Fruit fly (Drosophila melanogaster): ENCODE measurements around the gene ranshi.
A peak's percentile ranks its signal among the peaks of the same experiment; 100 is the strongest.

Gene ranshi

DNA sequence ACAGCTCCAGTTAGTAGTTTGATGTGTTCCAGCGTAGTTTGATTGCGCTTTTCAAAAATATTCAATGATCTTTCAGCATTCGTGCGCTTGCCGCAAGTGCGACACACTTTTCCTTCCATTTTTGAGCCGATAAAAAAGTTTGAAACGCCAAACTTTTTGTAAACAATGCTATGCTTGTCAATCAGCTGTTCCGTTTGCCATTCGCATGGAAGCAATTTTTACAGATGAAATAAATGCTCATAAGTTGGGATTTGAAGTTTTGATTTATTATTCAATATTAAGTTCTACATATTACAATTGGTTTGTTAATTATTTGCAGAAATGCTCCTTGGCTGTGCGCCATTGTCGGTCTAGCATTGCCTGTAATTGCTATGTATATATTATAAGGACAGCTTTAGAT is at the start of gene ranshi:
Gene ranshi (minus strand): TSS at position 152 of the 400 bp plus-strand sequence.
- no peak for TF ChIP-seq noc (tag; optimal IDR thresholded peaks at IDR 0.05)

DNA sequence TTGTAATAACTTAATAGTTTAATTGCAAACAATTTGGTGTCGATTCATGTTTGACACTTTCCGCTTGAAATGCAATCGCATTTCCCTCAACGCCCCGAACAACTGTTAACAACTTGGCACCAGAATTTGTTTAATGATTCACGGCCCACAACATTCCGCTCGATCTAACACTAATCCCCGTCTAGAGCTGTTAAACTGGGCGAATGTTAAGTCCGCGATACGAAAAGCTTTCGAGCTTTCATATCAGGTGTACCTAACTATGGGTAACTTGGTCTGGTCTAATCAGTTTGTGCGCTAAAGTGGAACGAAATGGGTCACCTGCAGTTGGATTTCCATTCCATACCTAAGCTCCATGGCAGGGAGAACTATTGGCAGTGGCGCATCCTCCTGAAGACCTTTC is 43.6 kb upstream of the ranshi start, which contains the start of gene CG34301:
Gene CG34301 (plus strand): TSS at position 301 of the 400 bp plus-strand sequence.
- no peak for TF ChIP-seq noc (tag; optimal IDR thresholded peaks at IDR 0.05)

DNA sequence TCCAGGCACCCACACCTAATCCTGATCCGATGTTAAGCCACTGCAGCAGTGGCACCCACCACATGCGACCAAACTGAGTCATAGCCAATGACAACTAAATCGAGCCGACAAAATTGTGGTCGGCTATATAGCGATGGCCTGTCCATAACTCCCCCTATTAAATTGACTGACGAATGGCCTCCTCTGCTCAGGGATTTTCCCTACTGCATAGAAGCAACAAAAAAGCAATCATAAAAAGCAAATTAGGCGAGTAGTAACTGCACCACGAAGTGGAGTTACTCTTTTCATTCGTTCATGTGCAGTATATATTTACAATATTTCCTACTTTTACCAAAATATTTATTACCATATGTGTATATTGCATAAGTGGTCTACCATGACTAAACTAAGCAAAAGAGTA is 43.1 kb upstream of the ranshi start, which contains the start of gene CG13318:
Gene CG13318 (minus strand): TSS at position 101 of the 400 bp plus-strand sequence.
- no peak for TF ChIP-seq noc (tag; optimal IDR thresholded peaks at IDR 0.05)

DNA sequence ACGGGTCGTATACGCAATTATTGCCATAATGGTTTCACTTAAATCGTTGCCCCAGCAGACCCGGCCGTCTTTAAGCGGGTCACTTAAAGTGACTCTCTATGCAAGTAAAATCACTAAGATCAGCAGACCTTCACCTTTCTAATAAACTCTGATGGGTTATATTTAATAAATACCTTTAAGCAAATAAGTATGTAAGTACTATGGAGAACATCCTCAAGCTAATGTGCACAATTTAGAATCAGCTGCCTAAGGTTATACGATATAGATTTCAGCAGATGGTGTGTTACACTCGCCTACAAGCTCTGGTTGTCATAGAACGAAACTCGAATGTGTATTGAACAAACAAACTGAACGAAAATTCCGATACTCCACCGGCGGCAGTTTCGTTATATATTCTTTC is 39.6 kb upstream of the ranshi start, which contains the start of gene CG8236:
Gene CG8236 (plus strand): TSS at position 301 of the 400 bp plus-strand sequence.
- no peak for TF ChIP-seq noc (tag; optimal IDR thresholded peaks at IDR 0.05)

DNA sequence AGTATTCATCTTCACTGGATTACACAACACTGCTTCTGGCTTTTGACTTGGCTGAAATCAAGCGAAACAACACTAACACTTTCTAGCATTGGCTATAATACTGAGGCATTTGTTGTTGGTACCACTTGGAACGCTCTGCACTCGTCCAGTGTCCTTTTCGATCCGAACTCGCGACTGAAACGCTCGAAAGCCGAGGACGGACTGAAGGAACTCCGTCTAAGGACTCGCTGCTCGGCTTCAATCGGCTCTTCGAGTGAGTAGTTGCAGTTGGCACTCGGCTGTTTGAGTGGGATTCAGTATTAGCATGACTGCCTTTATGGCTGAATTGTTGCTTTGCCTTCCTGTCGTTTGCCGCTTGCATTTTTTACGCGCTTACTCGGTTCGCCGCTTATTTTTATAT is 38.5 kb upstream of the ranshi start, which contains the start of the genes CG34135 and CG11768:
Gene CG34135 (minus strand): TSS at position 194 of the 400 bp plus-strand sequence.
Gene CG11768 (minus strand): TSS at position 203 of the 400 bp plus-strand sequence.
- no peak for TF ChIP-seq noc (tag; optimal IDR thresholded peaks at IDR 0.05)

DNA sequence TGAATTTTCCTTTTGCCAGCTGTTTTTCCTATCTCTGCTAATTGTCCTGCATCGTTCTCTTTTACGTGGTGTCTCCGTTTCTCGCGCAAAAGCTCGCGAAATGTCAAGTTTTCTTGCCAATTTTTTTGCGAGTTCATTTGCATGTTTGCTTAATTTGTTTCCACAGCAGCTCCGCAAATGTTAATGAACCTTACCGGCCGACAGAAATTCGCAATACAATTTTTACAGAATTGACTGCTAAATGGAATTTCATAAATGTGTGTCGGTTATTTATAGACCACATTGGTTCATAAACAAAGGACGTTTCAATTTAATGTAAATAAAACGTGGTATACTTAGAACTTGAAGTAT is 19.3 kb upstream of the ranshi start:
- TF ChIP-seq noc (tag; optimal IDR thresholded peaks at IDR 0.05) = no peak

DNA sequence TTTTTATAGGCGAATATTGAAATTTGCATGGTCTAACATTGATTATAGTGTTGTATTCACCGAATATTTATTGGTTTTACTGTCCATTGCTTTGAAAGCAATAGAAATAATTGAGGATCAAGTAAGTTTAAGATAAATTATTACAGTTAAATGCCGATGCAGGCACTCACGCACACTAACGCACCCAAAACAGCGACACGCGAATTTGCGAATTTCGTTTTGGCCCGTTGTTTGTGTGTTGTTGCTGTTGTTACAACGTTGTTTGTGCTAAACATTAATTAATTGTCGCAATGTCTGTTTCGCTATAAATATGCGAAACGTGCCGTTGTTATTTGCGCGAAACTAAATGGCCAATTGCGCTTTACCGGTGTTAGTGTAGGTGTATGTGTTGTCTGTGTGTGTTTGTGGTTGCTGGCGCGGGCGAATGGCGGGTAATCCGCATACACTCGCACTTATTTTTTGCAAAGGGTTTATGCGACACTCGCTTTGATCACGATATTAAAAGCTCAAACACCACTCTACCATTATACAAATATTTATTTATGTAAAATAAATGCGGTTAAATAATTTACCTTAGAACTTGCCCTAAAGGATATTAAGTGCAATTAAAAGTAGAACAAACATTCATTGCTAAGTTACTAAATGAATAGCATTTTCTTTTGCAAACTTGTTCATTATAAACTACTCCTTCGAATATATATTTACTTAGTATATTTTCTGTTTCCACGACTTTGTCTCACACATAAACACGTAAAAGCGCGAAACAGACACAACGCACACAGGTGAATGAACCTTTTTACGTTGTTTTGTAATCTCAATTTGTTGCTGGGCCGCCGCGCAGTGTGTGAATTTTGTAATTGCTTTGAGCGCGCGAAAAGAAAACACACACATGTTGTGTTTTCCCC is 18.6 kb upstream of the ranshi start:
- TF ChIP-seq noc (tag; optimal IDR thresholded peaks at IDR 0.05) = peak; percentile 83

DNA sequence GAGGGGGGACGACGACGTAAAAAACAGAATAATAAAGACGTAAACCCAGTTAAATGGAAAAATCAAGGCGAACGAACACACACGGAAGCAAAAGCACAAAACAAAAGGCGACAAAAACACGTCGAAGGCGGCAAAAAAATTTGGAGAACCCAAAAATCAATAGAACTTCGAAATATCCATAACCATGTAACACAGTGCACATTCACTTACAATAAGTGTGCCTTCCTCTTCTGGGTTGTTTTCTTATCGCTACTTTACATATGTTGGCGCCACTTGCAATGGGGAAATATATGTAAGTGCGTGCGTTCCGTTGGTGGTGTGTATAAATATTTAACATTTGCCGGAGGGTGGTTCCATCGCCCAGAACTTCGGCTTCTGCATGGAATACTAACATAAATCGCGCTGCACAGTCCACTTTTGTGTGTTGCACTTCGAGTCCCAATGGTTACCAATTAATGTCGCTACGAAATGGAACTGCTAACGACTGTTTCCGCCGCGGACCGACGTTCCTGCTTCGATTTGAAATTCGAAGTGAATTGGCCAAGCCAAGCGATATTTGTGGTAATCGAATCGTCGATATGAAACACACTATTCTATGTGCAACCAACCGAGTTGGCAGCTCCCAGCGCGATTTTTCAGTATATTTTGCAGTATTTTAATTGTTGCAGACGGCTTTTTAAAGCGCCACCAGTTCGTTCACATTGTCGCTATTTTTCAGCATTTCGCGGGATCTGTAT is 17.8 kb upstream of the ranshi start, which contains the start of the genes CG9801 and Nasp:
Gene CG9801 (minus strand): TSS at position 542 of the 737 bp plus-strand sequence.
Gene Nasp (plus strand): TSS at position 665 of the 737 bp plus-strand sequence.
- no peak for TF ChIP-seq noc (tag; optimal IDR thresholded peaks at IDR 0.05)

DNA sequence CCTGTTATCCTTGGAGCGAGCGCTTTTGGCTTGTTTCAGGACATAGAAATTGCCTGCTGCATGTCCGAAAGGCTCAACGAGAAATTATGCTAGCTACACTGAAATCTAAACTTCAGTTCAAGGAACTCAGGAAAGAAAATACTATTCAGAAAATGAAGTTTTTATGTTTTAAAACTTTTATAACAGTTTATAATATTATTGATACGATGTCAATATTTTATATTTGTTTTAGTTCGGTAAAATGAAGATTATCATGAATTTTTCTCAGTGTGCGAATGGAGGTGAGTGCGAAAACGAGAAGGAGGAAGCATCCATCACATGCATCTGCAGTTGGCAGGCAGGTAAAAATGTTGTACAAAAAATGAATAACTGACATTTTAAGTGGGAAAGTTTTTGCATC is 16.9 kb upstream of the ranshi start:
- TF ChIP-seq noc (tag; optimal IDR thresholded peaks at IDR 0.05) = no peak

DNA sequence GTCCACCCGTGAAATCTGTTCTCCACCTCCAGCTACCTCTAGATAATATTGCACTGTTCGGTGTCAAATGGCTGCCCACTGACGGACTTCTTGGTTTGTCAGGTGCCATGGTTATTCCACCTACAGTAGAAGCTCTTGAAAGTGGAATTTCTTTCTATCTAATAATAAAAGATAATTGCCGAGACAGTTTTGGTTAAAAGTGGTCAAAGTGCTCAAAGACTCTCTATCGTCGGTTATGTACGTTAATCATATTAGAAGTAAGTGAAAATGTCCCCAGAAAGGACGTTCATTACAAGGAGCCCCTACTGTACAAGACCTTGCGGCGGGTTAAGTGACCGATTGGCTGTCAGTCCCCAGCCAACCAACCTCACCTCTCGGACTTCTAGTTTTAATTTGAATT is 14.7 kb upstream of the ranshi start:
- peak; percentile 51 for TF ChIP-seq noc (tag; optimal IDR thresholded peaks at IDR 0.05)

DNA sequence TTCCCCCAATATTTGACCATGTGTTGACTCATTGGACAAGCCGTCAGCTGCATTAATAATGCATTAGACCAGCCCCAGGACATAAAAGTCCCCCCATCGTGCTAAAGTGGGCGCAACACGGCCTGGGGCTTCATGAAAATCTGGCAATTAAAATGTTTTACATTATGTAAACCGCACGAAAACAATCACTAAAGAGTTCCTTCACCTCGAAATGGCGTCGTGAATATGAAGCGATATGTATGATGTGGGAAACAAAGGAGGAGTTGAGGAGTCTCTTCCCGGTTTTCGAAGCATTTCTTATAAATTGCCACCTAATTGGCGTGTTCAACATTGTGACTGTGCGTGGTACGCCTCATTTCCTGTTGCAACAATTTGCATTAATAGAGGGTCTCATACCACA is 13.2 kb upstream of the ranshi start:
- no peak for TF ChIP-seq noc (tag; optimal IDR thresholded peaks at IDR 0.05)

DNA sequence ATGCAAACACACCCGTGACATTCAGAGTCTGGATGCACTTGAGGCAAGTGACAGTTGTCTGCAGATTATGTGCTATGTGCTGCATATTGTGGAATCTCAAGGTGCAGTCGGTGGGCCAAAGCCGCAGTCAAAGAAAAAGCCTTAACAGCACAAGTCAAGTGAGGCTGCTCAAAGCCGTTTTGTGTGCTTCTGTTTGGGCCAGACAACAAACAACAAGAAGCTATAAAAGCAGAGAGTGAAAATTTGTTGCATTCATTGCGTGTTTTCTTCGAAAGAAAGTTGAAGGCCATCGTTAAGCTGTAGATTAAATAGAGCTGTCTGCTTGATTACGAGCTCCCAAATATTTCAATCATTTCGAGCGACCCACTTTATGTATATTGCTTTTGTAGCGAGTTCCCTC is 12.4 kb upstream of the ranshi start:
- no peak for TF ChIP-seq noc (tag; optimal IDR thresholded peaks at IDR 0.05)

DNA sequence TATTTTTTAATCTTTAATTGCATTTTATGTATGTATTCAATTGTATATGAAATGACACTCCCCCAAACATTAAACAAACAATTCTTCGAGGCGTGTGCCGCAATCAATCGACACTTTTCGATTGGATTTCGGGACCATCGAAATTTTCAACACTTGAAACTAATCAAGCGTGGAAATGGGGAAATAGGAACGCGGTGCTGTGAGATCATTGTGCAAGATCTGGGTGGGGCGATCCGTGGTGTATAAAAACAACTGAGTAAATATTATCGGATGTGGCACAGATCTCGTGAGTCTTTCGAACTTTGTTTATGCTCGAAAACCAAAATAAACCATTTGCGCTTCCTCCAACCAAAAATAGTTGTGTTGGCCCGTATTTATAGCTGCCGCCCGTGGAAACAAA is 11.8 kb upstream of the ranshi start:
- TF ChIP-seq noc (tag; optimal IDR thresholded peaks at IDR 0.05) = no peak

DNA sequence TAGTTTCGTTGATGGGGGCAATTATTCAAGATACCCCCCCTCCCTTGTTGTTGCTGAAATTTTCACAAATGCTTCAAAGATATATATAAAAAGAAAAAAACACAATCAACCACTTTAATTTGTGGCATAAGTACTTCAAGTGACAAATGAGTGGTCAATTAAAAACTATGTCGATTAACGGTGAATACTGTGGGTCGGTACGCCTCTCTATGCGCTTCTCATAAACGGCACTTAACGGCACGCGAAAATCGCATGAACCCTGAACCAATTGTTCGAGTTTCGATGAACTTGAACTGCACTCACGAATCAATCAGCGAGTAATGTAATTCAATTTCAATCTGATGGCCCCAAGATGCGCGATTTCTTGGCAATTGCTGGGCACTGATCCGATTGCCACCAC is 10.6 kb upstream of the ranshi start:
- no peak for TF ChIP-seq noc (tag; optimal IDR thresholded peaks at IDR 0.05)

DNA sequence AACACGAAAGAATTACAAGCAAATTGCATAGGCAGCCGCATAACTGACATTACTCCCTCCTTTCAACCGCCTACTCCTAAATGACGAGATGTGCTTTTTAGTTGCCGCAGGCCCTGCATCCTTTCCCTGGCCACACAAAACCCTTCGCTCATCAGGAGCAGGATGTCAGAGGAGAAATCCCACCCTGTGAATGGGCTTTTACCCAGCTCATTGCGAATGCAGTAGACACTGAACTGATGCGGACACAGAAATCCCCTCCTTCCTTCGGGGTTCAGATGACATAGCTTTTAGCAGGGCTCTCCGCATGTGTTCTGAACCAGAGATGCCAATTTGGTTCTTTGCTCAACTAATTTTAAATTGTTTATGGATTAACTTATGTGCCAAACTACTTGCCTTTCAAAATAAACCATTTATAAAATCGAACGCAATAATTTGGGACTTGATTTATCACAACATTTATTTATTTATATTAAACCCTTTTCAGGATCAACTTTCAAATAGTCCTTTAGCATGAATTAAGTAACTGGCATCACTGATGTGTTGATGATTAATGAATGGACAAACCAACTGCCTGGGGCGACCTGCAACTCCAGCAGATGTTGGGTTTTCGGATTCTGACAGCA is 9.8 kb upstream of the ranshi start:
- no peak for TF ChIP-seq noc (tag; optimal IDR thresholded peaks at IDR 0.05)

All from whole organism, larva.